Fruit fly (Drosophila melanogaster): ENCODE measurements around the gene mtgo.

mtgo gene

DNA sequence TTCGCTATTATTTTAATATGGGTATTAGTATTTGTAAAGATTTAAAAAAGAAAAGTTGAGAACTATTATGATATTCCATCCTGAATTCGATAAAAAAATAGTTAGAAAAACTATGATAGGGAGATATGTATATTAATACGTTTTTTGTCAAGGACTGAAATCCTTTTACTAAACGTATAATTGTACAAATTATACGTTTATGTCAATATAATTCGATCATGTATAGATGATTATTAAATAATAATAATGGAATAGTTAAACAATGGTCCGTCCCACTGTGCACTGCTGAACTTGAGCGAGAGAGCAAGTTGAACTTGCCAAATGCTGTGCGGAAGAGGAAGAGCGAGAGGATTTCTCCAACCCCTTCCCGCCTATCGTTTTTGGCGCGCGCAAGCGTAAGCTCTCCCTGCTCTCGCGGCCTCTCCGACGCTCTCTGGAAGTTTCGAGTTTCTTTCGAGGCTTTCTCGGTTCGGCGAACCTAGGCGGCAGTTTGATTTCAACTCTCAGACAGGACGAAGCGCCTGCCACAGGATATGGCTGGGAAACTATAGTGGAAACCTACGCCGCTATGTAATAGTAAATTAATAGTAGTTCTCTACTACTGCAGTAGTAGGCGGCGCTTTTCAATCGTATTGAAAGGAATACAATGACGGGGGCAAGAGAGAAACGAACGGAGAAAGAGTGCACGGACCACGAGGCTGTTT lies 140.2 kb downstream of the mtgo start (continued):
- TF ChIP-seq CG9817 (tag; optimal IDR thresholded peaks at IDR 0.05) (peak; percentile 40), NfI (GFP tag; optimal IDR thresholded peaks at IDR 0.05) (peak; percentile 22), Deaf1 (tag; optimal IDR thresholded peaks at IDR 0.05) (peak; percentile 63), ssp (GFP tag; IDR thresholded peaks at IDR 0.05) (no peak; the same call in 1 of the 2 replicates), CG4328 (GFP tag; optimal IDR thresholded peaks at IDR 0.05) (peak; percentile 6), Trl (optimal IDR thresholded peaks at IDR 0.05) (peak; percentile 68 to 76), Trl (GFP tag; optimal IDR thresholded peaks at IDR 0.05) (no peak), CG7928 (GFP tag; optimal IDR thresholded peaks at IDR 0.05) (no peak), Eip74EF (GFP tag; optimal IDR thresholded peaks at IDR 0.05) (peak in 1 of 2 experiments; percentile 71), kay (GFP tag; optimal IDR thresholded peaks at IDR 0.05) (peak; percentile 15), CG17829 (tag; optimal IDR thresholded peaks at IDR 0.05) (peak; percentile 39), CG12104 (GFP tag; optimal IDR thresholded peaks at IDR 0.05) (peak; percentile 12), CoRest (tag; optimal IDR thresholded peaks at IDR 0.05) (peak; percentile 81), CG13287 (GFP tag; IDR thresholded peaks at IDR 0.05; ENCODE audit: partially characterized antibody) (no peak; the same call in 1 of the 2 replicates), esg (GFP tag; conservative IDR thresholded peaks at IDR 0.05) (peak; percentile 30; the same call in 1 of the 2 replicates), Tbp (GFP tag; optimal IDR thresholded peaks at IDR 0.05) (no peak), CG15011 (GFP tag; optimal IDR thresholded peaks at IDR 0.05) (peak; percentile 60), CG2129 (GFP tag; IDR thresholded peaks at IDR 0.05; ENCODE audit: partially characterized antibody) (no peak), CG3838 (GFP tag; optimal IDR thresholded peaks at IDR 0.05) (no peak), ind (GFP tag; optimal IDR thresholded peaks at IDR 0.05) (peak; percentile 17), Asciz (GFP tag; optimal IDR thresholded peaks at IDR 0.05) (peak; percentile 53), Chrac-16 (GFP tag; optimal IDR thresholded peaks at IDR 0.05) (no peak), Dek (tag; optimal IDR thresholded peaks at IDR 0.05) (peak; percentile 45), caup (GFP tag; optimal IDR thresholded peaks at IDR 0.05; ENCODE audit: severe bottlenecking) (peak; percentile 44), E2f2 (GFP tag; IDR thresholded peaks at IDR 0.05) (no peak; the same call in 1 of the 2 replicates), Fer1 (GFP tag; optimal IDR thresholded peaks at IDR 0.05) (peak; percentile 77), CG11695 (GFP tag; IDR thresholded peaks at IDR 0.05) (peak; percentile 49; the same call in 1 of the 3 replicates), grau (tag; optimal IDR thresholded peaks at IDR 0.05) (peak; percentile 83), CG10321 (GFP tag; IDR thresholded peaks at IDR 0.05) (no peak; the same call in 1 of the 2 replicates), Neu2 (GFP tag; optimal IDR thresholded peaks at IDR 0.05; ENCODE audit: borderline replicate concordance) (no peak), CG8924 (tag; optimal IDR thresholded peaks at IDR 0.05) (peak; percentile 66), HLH4C (GFP tag; IDR thresholded peaks at IDR 0.05; ENCODE audit: partially characterized antibody) (no peak), CG6654 (GFP tag; optimal IDR thresholded peaks at IDR 0.05) (peak; percentile 7), CG8089 (GFP tag; optimal IDR thresholded peaks at IDR 0.05) (no peak), Atf3 (GFP tag; optimal IDR thresholded peaks at IDR 0.05) (no peak), sug (tag; optimal IDR thresholded peaks at IDR 0.05) (peak; percentile 62), CG16815 (GFP tag; optimal IDR thresholded peaks at IDR 0.05) (no peak), insv (GFP tag; optimal IDR thresholded peaks at IDR 0.05) (no peak), CG4282 (GFP tag; optimal IDR thresholded peaks at IDR 0.05) (no peak), wek (GFP tag; optimal IDR thresholded peaks at IDR 0.05) (no peak), CG2199 (GFP tag; IDR thresholded peaks at IDR 0.05) (peak; percentile 66; the same call in 2 of the 3 replicates), Six4 (GFP tag; optimal IDR thresholded peaks at IDR 0.05) (peak; percentile 33), zfh1 (GFP tag; IDR thresholded peaks at IDR 0.05) (no peak; the same call in 2 of the 3 replicates), CG6813 (GFP tag; optimal IDR thresholded peaks at IDR 0.05) (peak; percentile 62), nmo (GFP tag; optimal IDR thresholded peaks at IDR 0.05) (peak; percentile 75), Atf6 (GFP tag; IDR thresholded peaks at IDR 0.05) (peak; percentile 40; the same call in 1 of the 2 replicates), pb (GFP tag; optimal IDR thresholded peaks at IDR 0.05) (no peak), CG11504 (tag; optimal IDR thresholded peaks at IDR 0.05) (peak; percentile 84)

Measured in whole organism, embryonic.